Fruit fly (Drosophila melanogaster): Measurements from ENCODE around the gene CG4768.
A peak's percentile ranks its signal among the peaks of the same experiment; 100 is the strongest.

The CG4768 gene

dm6 chrX:16750712-16751578 is 41.0 kb upstream of the CG4768 start (continued):
- TF ChIP-seq MESR4 (GFP tag; optimal IDR thresholded peaks at IDR 0.05) (no peak), CG4707 (GFP tag; optimal IDR thresholded peaks at IDR 0.05) (peak; percentile 5), odd (GFP tag; optimal IDR thresholded peaks at IDR 0.05) (peak; percentile 82), CG12219 (GFP tag; optimal IDR thresholded peaks at IDR 0.05) (peak; percentile 75), Xrp1 (GFP tag; IDR thresholded peaks at IDR 0.05) (peak; percentile 67), Doc3 (GFP tag; IDR thresholded peaks at IDR 0.05; ENCODE audit: partially characterized antibody) (no peak), peb (GFP tag; IDR thresholded peaks at IDR 0.05) (0 out of 2 replicates have a peak, but pooled peaks have one; percentile 19), CG31224 (GFP tag; IDR thresholded peaks at IDR 0.05) (0 out of 2 replicates have a peak, but pooled peaks have one; percentile 20), gce (GFP tag; IDR thresholded peaks at IDR 0.05) (no peak; the same call in 2 of the 3 replicates), CG9797 (GFP tag; optimal IDR thresholded peaks at IDR 0.05) (no peak), CG4730 (GFP tag; IDR thresholded peaks at IDR 0.05) (peak; percentile 35), CG30431 (GFP tag; optimal IDR thresholded peaks at IDR 0.05) (peak; percentile 54), hbn (GFP tag; IDR thresholded peaks at IDR 0.05; ENCODE audit: partially characterized antibody) (no peak), CG6254 (GFP tag; optimal IDR thresholded peaks at IDR 0.05) (peak; percentile 70), schlank (tag; optimal IDR thresholded peaks at IDR 0.05) (peak; percentile 16), CG4424 (GFP tag; optimal IDR thresholded peaks at IDR 0.05) (peak; percentile 71), CG2712 (tag; optimal IDR thresholded peaks at IDR 0.05) (peak; percentile 91), z (GFP tag; IDR thresholded peaks at IDR 0.05) (no peak), twi (tag; optimal IDR thresholded peaks at IDR 0.05) (peak; percentile 51), Doc2 (GFP tag; IDR thresholded peaks at IDR 0.05) (no peak), lbe (GFP tag; optimal IDR thresholded peaks at IDR 0.05) (peak; percentile 67), CG32772 (GFP tag; IDR thresholded peaks at IDR 0.05) (no peak), bab2 (GFP tag; optimal IDR thresholded peaks at IDR 0.05) (no peak), ap (GFP tag; IDR thresholded peaks at IDR 0.05) (no peak), CG12942 (GFP tag; optimal IDR thresholded peaks at IDR 0.05) (peak; percentile 21), CG11247 (GFP tag; IDR thresholded peaks at IDR 0.05) (no peak), ash1 (GFP tag; optimal IDR thresholded peaks at IDR 0.05) (no peak), Dad (GFP tag; optimal IDR thresholded peaks at IDR 0.05) (no peak), Dp (GFP tag; optimal IDR thresholded peaks at IDR 0.05) (no peak), CG7556 (GFP tag; optimal IDR thresholded peaks at IDR 0.05) (peak; percentile 78), CG15269 (tag; optimal IDR thresholded peaks at IDR 0.05) (peak; percentile 81), Rx (GFP tag; IDR thresholded peaks at IDR 0.05) (no peak), gsb (GFP tag; IDR thresholded peaks at IDR 0.05) (no peak), az2 (GFP tag; optimal IDR thresholded peaks at IDR 0.05) (peak; percentile 56), nom (GFP tag; optimal IDR thresholded peaks at IDR 0.05) (peak; percentile 97), lola (GFP tag; optimal IDR thresholded peaks at IDR 0.05) (peak in 1 of 3 experiments; percentile 85), ATbp (GFP tag; optimal IDR thresholded peaks at IDR 0.05) (peak; percentile 73), caup (GFP tag; optimal IDR thresholded peaks at IDR 0.05; ENCODE audit: severe bottlenecking) (peak; percentile 39), CG10321 (GFP tag; IDR thresholded peaks at IDR 0.05) (no peak), sr (GFP tag; IDR thresholded peaks at IDR 0.05) (no peak), ems (GFP tag; optimal IDR thresholded peaks at IDR 0.05) (no peak), Sry-β (GFP tag; optimal IDR thresholded peaks at IDR 0.05) (no peak), CG13123 (GFP tag; optimal IDR thresholded peaks at IDR 0.05) (no peak), her (GFP tag; optimal IDR thresholded peaks at IDR 0.05) (no peak), CG8290 (GFP tag; optimal IDR thresholded peaks at IDR 0.05) (peak; percentile 58), CG8290 (tag; optimal IDR thresholded peaks at IDR 0.05) (peak in 1 of 2 experiments; percentile 36), HLHmδ (GFP tag; optimal IDR thresholded peaks at IDR 0.05) (no peak), disco-r (GFP tag; optimal IDR thresholded peaks at IDR 0.05) (no peak), CTCF (GFP tag; optimal IDR thresholded peaks at IDR 0.05) (no peak), eve (GFP tag; optimal IDR thresholded peaks at IDR 0.05) (peak in 1 of 2 experiments; percentile 89)

Measured in whole organism, embryonic.